Fruit fly (Drosophila melanogaster): Measurements from ENCODE around the gene comm3.

comm3 gene

DNA sequence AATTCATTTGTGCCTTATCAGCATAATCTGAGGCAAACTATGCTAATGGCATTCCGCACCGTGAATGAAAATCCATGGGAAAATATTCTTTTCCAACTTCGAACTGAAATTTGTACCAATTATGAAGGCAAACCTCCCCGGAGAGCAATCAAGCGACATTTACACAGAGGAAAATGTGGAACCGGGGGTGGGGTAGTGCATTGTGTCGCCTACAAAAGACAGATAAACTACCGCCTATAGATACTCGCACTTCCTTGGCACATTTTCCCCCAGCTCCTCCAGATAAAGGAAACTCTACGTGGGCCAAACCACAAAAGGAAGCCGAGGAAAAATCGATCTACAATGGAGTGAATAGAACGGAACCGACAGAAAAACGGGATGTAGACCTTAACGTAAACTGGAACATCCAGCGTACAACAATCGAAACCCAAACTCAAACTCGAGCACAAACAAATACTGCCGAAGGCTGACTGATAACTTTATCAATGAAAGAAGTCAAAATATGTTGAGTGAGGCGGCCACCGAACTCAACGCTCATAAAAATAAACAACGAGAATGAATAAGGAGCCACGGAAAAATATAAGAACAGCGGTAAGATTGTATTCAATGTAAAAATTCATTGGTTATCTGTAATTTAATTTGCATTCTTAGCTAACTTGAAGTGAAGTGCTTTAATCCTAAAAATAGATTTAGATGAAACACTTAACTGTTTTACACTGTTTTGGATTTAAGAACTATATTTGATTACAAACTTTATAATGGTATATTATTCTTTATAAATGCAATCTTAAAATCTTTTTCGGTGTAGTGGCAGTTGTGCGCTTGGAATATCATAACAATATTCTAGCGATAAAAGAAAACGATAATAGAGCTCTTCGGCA is 43.4 kb upstream of the comm3 start (continued):
- TF ChIP-seq CG10267 (tag; optimal IDR thresholded peaks at IDR 0.05) (peak; percentile 77), pros (GFP tag; optimal IDR thresholded peaks at IDR 0.05) (peak; percentile 14), Stat92E (GFP tag; optimal IDR thresholded peaks at IDR 0.05) (no peak), tin (GFP tag; optimal IDR thresholded peaks at IDR 0.05) (peak; percentile 46), CG2678 (tag; optimal IDR thresholded peaks at IDR 0.05) (peak; percentile 77), CG15514 (GFP tag; optimal IDR thresholded peaks at IDR 0.05) (peak; percentile 11), ken (GFP tag; IDR thresholded peaks at IDR 0.05) (0 out of 3 replicates have a peak, but pooled peaks have one; percentile 7), disco-r (GFP tag; optimal IDR thresholded peaks at IDR 0.05) (peak; percentile 1), Tbp (GFP tag; optimal IDR thresholded peaks at IDR 0.05) (no peak), CG6765 (GFP tag; optimal IDR thresholded peaks at IDR 0.05) (no peak), CG17359 (tag; optimal IDR thresholded peaks at IDR 0.05) (peak; percentile 35), tll (GFP tag; optimal IDR thresholded peaks at IDR 0.05) (peak in 1 of 2 experiments; percentile 47), Ada2b (GFP tag; IDR thresholded peaks at IDR 0.05) (peak; percentile 44), CG10959 (GFP tag; IDR thresholded peaks at IDR 0.05) (peak; percentile 56; the same call in 1 of the 2 replicates), lola (GFP tag; optimal IDR thresholded peaks at IDR 0.05) (peak in 1 of 3 experiments; percentile 35), zfh1 (GFP tag; IDR thresholded peaks at IDR 0.05) (peak; percentile 47; the same call in 2 of the 3 replicates), exex (tag; optimal IDR thresholded peaks at IDR 0.05) (peak; percentile 56), twi (tag; optimal IDR thresholded peaks at IDR 0.05) (peak; percentile 24), CG12942 (GFP tag; optimal IDR thresholded peaks at IDR 0.05) (no peak), Meics (GFP tag; optimal IDR thresholded peaks at IDR 0.05) (peak; percentile 70), sd (tag; optimal IDR thresholded peaks at IDR 0.05) (peak; percentile 51), CG9727 (GFP tag; optimal IDR thresholded peaks at IDR 0.05) (peak; percentile 24), CG9797 (GFP tag; optimal IDR thresholded peaks at IDR 0.05) (no peak), Hr78 (GFP tag; optimal IDR thresholded peaks at IDR 0.05) (peak in 1 of 2 experiments; percentile 29), dmrt99B (tag; optimal IDR thresholded peaks at IDR 0.05) (peak; percentile 61), CG30403 (GFP tag; optimal IDR thresholded peaks at IDR 0.05) (peak; percentile 53), CG18476 (GFP tag; optimal IDR thresholded peaks at IDR 0.05) (peak; percentile 55), zf30C (GFP tag; optimal IDR thresholded peaks at IDR 0.05) (peak; percentile 53), tgo (GFP tag; IDR thresholded peaks at IDR 0.05) (no peak), Six4 (GFP tag; optimal IDR thresholded peaks at IDR 0.05) (peak; percentile 32), Vsx1 (GFP tag; optimal IDR thresholded peaks at IDR 0.05) (peak; percentile 28), Spps (tag; optimal IDR thresholded peaks at IDR 0.05) (peak; percentile 12), CG17829 (tag; optimal IDR thresholded peaks at IDR 0.05) (peak; percentile 72), CG1603 (tag; optimal IDR thresholded peaks at IDR 0.05) (peak; percentile 56), btn (GFP tag; optimal IDR thresholded peaks at IDR 0.05) (peak; percentile 21), CoRest (tag; optimal IDR thresholded peaks at IDR 0.05) (peak; percentile 44), CG15011 (GFP tag; optimal IDR thresholded peaks at IDR 0.05) (peak; percentile 20), mirr (GFP tag; optimal IDR thresholded peaks at IDR 0.05) (peak; percentile 23), Hmr (GFP tag; optimal IDR thresholded peaks at IDR 0.05) (peak; percentile 52), unpg (GFP tag; optimal IDR thresholded peaks at IDR 0.05) (peak; percentile 67), CG14710 (tag; optimal IDR thresholded peaks at IDR 0.05) (peak; percentile 77), CG31441 (GFP tag; IDR thresholded peaks at IDR 0.05) (peak; percentile 71), ranshi (GFP tag; IDR thresholded peaks at IDR 0.05) (0 out of 2 replicates have a peak, but pooled peaks have one; percentile 36), row (GFP tag; IDR thresholded peaks at IDR 0.05) (peak; percentile 55), CG7839 (tag; optimal IDR thresholded peaks at IDR 0.05) (peak; percentile 76), CG10654 (GFP tag; optimal IDR thresholded peaks at IDR 0.05) (peak; percentile 24)
